Worm (Caenorhabditis elegans) whole organism, young adult: ENCODE data around the gene R04F11.3.

Experiments
- B0336.3 ChIP-seq: fragments of 200-800 bp; sonication (Bioruptor generic); IDR thresholded peaks from 2 replicates; pipeline ENCODE4 v1.3.6; 2022; ENCODE audit warnings: missing genetic modification characterization, missing compliant biosample characterization
- C17E4.6 ChIP-seq: fragments of 200-800 bp; sonication (Bioruptor generic); IDR thresholded peaks from 2 replicates; pipeline ENCODE4 v1.3.6; 2022; ENCODE audit warnings: missing genetic modification reagents, missing genetic modification characterization, missing compliant biosample characterization
- F39B2.1 ChIP-seq: fragments of 200-800 bp; sonication (Bioruptor generic); IDR thresholded peaks from 2 replicates; pipeline ENCODE4 v1.3.6; 2022; ENCODE audit warnings: missing genetic modification reagents, missing genetic modification characterization, missing compliant biosample characterization
- K11D2.4 ChIP-seq: fragments of 200-800 bp; sonication (Bioruptor generic); IDR thresholded peaks from 2 replicates; pipeline ENCODE4 v1.3.6; 2022; ENCODE audit warnings: missing genetic modification reagents, missing genetic modification characterization, missing compliant biosample characterization
- Y95B8A.8 ChIP-seq: fragments of 200-800 bp; sonication (Bioruptor generic); IDR thresholded peaks from 2 replicates; pipeline ENCODE4 v1.3.6; 2022; ENCODE audit warnings: missing genetic modification reagents, missing genetic modification characterization, missing compliant biosample characterization
- akir-1 ChIP-seq: fragments of 200-800 bp; sonication (Bioruptor generic); optimal IDR thresholded peaks from 2 replicates; lab custom pipeline; 2018; ENCODE audit warnings: mild to moderate bottlenecking, missing genetic modification characterization, moderate library complexity, missing compliant biosample characterization
- aptf-2 ChIP-seq: fragments of 200-800 bp; sonication (Bioruptor generic); conservative IDR thresholded peaks from 2 replicates; pipeline ENCODE4 v1.3.6; 2022; ENCODE audit warnings: missing genetic modification reagents, missing genetic modification characterization, missing compliant biosample characterization
- bed-1 ChIP-seq: fragments of 200-800 bp; sonication (Bioruptor generic); IDR thresholded peaks from 2 replicates; pipeline ENCODE4 v1.3.6; 2022; ENCODE audit warnings: missing genetic modification reagents, missing genetic modification characterization, missing compliant biosample characterization
- bed-2 ChIP-seq: fragments of 200-800 bp; sonication (Bioruptor generic); IDR thresholded peaks from 2 replicates; pipeline ENCODE4 v1.3.6; 2022; ENCODE audit warnings: missing genetic modification reagents, missing genetic modification characterization, missing compliant biosample characterization
- chd-7 ChIP-seq: sonication (generic microtip); optimal IDR thresholded peaks from 2 replicates; lab custom pipeline; 2016; ENCODE audit warnings: mild to moderate bottlenecking, missing genetic modification characterization, moderate library complexity, missing compliant biosample characterization
- dox-1 ChIP-seq: fragments of 200-800 bp; sonication (Bioruptor generic); IDR thresholded peaks from 2 replicates; pipeline ENCODE4 v1.3.6; 2022; ENCODE audit warnings: missing genetic modification reagents, missing genetic modification characterization, missing compliant biosample characterization
- dpff-1 ChIP-seq: sonication (generic microtip); optimal IDR thresholded peaks from 2 replicates; lab custom pipeline; 2017; ENCODE audit warnings: mild to moderate bottlenecking, missing genetic modification characterization, missing compliant biosample characterization
- egl-18 ChIP-seq: fragments of 200-800 bp; sonication (Bioruptor generic); IDR thresholded peaks from 2 replicates; pipeline ENCODE4 v1.3.6; 2022; ENCODE audit warnings: missing genetic modification reagents, missing genetic modification characterization, missing compliant biosample characterization
- hlh-12 ChIP-seq: sonication (generic microtip); optimal IDR thresholded peaks from 2 replicates; lab custom pipeline; 2016; ENCODE audit warnings: missing genetic modification characterization, missing compliant biosample characterization
- hlh-26 ChIP-seq: fragments of 200-800 bp; sonication (Bioruptor generic); conservative IDR thresholded peaks from 2 replicates; pipeline ENCODE4 v1.3.6; 2022; ENCODE audit warnings: missing genetic modification reagents, missing genetic modification characterization, missing compliant biosample characterization
- hrde-1 ChIP-seq: sonication (generic microtip); optimal IDR thresholded peaks from 2 replicates; lab custom pipeline; 2016; ENCODE audit warnings: missing genetic modification characterization, mild to moderate bottlenecking, missing compliant biosample characterization, moderate library complexity, missing genotype, missing genetic modification reagents, borderline replicate concordance
- let-526 ChIP-seq: fragments of 200-800 bp; sonication (Bioruptor generic); IDR thresholded peaks from 2 replicates; pipeline ENCODE4 v1.3.6; 2022; ENCODE audit warnings: missing genetic modification reagents, missing genetic modification characterization, missing compliant biosample characterization
- lin-26 ChIP-seq: fragments of 200-800 bp; sonication (Bioruptor generic); IDR thresholded peaks from 2 replicates; pipeline ENCODE4 v1.3.6; 2022; ENCODE audit warnings: missing genetic modification reagents, missing genetic modification characterization, missing compliant biosample characterization
- lsl-1 ChIP-seq: fragments of 200-800 bp; sonication (Bioruptor generic); optimal IDR thresholded peaks from 2 replicates; lab custom pipeline; 2018; ENCODE audit warnings: mild to moderate bottlenecking, missing genetic modification characterization, moderate library complexity, missing compliant biosample characterization
- lsy-27 ChIP-seq: sonication (generic microtip); optimal IDR thresholded peaks from 2 replicates; lab custom pipeline; 2017; ENCODE audit warnings: missing genetic modification characterization, mild to moderate bottlenecking, missing compliant biosample characterization, antibody characterized with exemption, missing genotype, borderline replicate concordance; ENCODE audit not compliant: insufficient read depth
- mxl-1 ChIP-seq: sonication (generic microtip); optimal IDR thresholded peaks from 2 replicates; lab custom pipeline; 2016; ENCODE audit warnings: missing genetic modification characterization, missing compliant biosample characterization
- nfya-2 ChIP-seq: fragments of 200-800 bp; sonication (Bioruptor generic); IDR thresholded peaks from 2 replicates; pipeline ENCODE4 v1.3.6; 2022; ENCODE audit warnings: missing genetic modification reagents, missing genetic modification characterization, missing compliant biosample characterization
- nhr-90 ChIP-seq: sonication (generic microtip); optimal IDR thresholded peaks from 2 replicates; lab custom pipeline; 2016; ENCODE audit warnings: missing genotype, mild to moderate bottlenecking, missing genetic modification characterization, missing compliant biosample characterization
- rec-8 ChIP-seq, 2 experiments: sonication (generic microtip); optimal IDR thresholded peaks; 2 replicates each; lab custom pipeline; 2016; ENCODE audit warnings: mild to moderate bottlenecking in 2 of 2, missing genetic modification characterization in 2 of 2, missing genetic modification reagents in 2 of 2, missing genotype in 2 of 2, missing biosample characterization in 1 of 2, missing compliant biosample characterization in 1 of 2, moderate library complexity in 1 of 2
- sea-2 ChIP-seq: fragments of 200-800 bp; sonication (Bioruptor generic); IDR thresholded peaks from 2 replicates; pipeline ENCODE4 v1.3.6; 2022; ENCODE audit warnings: missing genetic modification characterization, missing compliant biosample characterization
- snpc-1.1 ChIP-seq: sonication (generic microtip); optimal IDR thresholded peaks from 2 replicates; lab custom pipeline; 2017; ENCODE audit warnings: missing genetic modification characterization, mild to moderate bottlenecking, missing compliant biosample characterization, antibody characterized with exemption, moderate library complexity, missing genotype, missing genetic modification reagents; ENCODE audit not compliant: insufficient read depth
- sptf-2 ChIP-seq: fragments of 200-800 bp; sonication (Bioruptor generic); optimal IDR thresholded peaks from 2 replicates; lab custom pipeline; 2018; ENCODE audit warnings: mild to moderate bottlenecking, missing genetic modification characterization, missing compliant biosample characterization
- tlf-1 ChIP-seq: fragments of 200-800 bp; sonication (Bioruptor generic); optimal IDR thresholded peaks from 2 replicates; lab custom pipeline; 2018; ENCODE audit warnings: mild to moderate bottlenecking, missing genetic modification characterization, missing compliant biosample characterization
- ztf-18 ChIP-seq: sonication (generic microtip); optimal IDR thresholded peaks from 2 replicates; lab custom pipeline; 2016; ENCODE audit warnings: missing genotype, mild to moderate bottlenecking, missing genetic modification characterization, missing compliant biosample characterization
- ztf-22 ChIP-seq: fragments of 200-800 bp; sonication (Bioruptor generic); optimal IDR thresholded peaks from 2 replicates; lab custom pipeline; 2018; ENCODE audit warnings: mild to moderate bottlenecking, missing genetic modification characterization, moderate library complexity, missing compliant biosample characterization
- ztf-6 ChIP-seq: fragments of 200-800 bp; sonication (Bioruptor generic); IDR thresholded peaks from 2 replicates; pipeline ENCODE4 v1.3.6; 2022; ENCODE audit warnings: missing genetic modification reagents, missing genetic modification characterization, missing compliant biosample characterization

R04F11.3 gene

DNA sequence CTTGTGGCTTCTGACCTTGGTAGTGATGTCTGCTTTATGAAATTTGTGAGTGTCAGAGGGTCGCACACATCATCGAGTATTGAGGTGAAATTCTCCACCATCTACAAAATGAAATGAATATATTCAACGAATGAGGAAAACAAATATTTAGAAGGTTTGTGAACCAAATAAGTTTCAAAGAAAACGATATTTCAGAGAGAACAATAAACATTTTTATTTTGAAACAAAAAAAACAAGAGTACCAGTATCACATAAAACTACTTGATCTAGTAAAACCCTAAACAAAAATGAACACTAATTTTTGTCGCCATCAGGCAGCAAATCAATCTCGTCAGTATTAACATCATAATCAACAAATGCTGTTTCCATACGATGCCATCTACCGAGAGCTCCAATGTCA, at the start of gene R04F11.3:
Gene R04F11.3, minus strand, starts transcription at position 101 of the 400 bp plus-strand sequence.
- no peak for TF ChIP-seq rec-8 (tag; optimal IDR thresholded peaks at IDR 0.05; lab: Kevin White, UChicago)
- TF ChIP-seq F39B2.1: no peak
- no peak for TF ChIP-seq ztf-22 (GFP tag; lab: Kevin White, UChicago)

ce11 chrV:12365104-12365503, 48.1 kb upstream of the R04F11.3 start, which contains the start of gene fipr-2:
fipr-2 (plus strand) TSS chrV:12365348.
- TF ChIP-seq egl-18 (no peak), nhr-90 (no peak), Y95B8A.8 (GFP tag; lab: Robert Waterston, UW) (no peak), lin-26 (GFP tag; lab: Robert Waterston, UW) (no peak), mxl-1 (tag; lab: Kevin White, UChicago) (no peak), C17E4.6 (GFP tag; lab: Robert Waterston, UW) (no peak), dox-1 (GFP tag; lab: Robert Waterston, UW) (no peak), tlf-1 (GFP tag; lab: Kevin White, UChicago) (no peak)

- TF ChIP-seq bed-1 (GFP tag; lab: Robert Waterston, UW) (no peak), let-526 (GFP tag; lab: Robert Waterston, UW) (no peak), lsl-1 (GFP tag; lab: Kevin White, UChicago) (no peak), aptf-2 (GFP tag; lab: Robert Waterston, UW) (no peak), sptf-2 (GFP tag; lab: Kevin White, UChicago) (no peak)
Observed at ce11 chrV:12361644-12362043, 44.7 kb upstream of the R04F11.3 start, which contains the start of gene fipr-1. fipr-1 (minus strand) TSS chrV:12361744.

DNA sequence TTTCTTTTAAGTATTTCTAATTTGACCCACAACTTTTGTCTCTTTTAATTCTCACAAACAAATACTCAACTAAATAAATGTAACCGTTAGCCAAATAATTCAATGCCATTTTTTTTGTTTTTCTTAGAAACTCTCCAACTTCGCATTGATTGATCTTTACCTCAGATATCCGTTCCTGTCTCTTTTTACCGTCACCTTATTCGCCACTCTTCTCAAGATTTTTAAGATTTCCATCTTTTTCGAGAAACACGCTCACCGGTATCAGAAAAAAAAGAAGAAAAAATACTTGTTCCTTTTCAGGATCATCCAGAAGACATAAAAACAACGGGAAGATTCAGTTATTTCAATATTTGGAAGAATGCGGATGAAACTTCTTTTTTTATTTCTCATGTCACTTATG, 41.4 kb upstream of the R04F11.3 start, which contains the start of gene F23H12.5:
Gene F23H12.5, plus strand, starts transcription at position 301 of the 400 bp plus-strand sequence.
- TF ChIP-seq hlh-12 (tag; lab: Kevin White, UChicago) (no peak), K11D2.4 (GFP tag; lab: Robert Waterston, UW) (no peak), mxl-1 (tag; lab: Kevin White, UChicago) (no peak), bed-2 (no peak), sea-2 (GFP tag; lab: Robert Waterston, UW) (no peak), ztf-6 (GFP tag; lab: Robert Waterston, UW) (no peak), akir-1 (GFP tag; lab: Kevin White, UChicago) (no peak), lsy-27 (tag; lab: Kevin White, UChicago) (no peak), hlh-26 (GFP tag; lab: Robert Waterston, UW) (no peak), B0336.3 (no peak), snpc-1.1 (tag; lab: Kevin White, UChicago) (no peak), dpff-1 (tag; lab: Kevin White, UChicago) (no peak), chd-7 (no peak), nfya-2 (no peak)

ce11 chrV:12357632-12358031, 40.7 kb upstream of the R04F11.3 start:
- TF ChIP-seq hrde-1 (tag; lab: Kevin White, UChicago): no peak
- TF ChIP-seq ztf-18 (tag; lab: Kevin White, UChicago): no peak
- no peak for TF ChIP-seq sea-2 (GFP tag; lab: Robert Waterston, UW)
- TF ChIP-seq, all 124 proteins: peak for 0
